Fruit fly (Drosophila melanogaster): ENCODE results near the gene CG33791.
A peak's percentile ranks its signal among the peaks of the same experiment; 100 is the strongest.

The CG33791 gene

dm6 chr3L:1602833-1603128 lies at the start of gene CG33791, which contains the start of gene CG18170:
Gene CG33791, plus strand, starts transcription at chr3L:1602954.
Gene CG18170, plus strand, starts transcription at chr3L:1602954.
- no peak for TF ChIP-seq CTCF (optimal IDR thresholded peaks at IDR 0.05)
- no peak for TF ChIP-seq CG8478 (optimal IDR thresholded peaks at IDR 0.05)

dm6 chr3L:1553193-1553592 lies 49.6 kb upstream of the CG33791 start, which contains the start of gene Pcyt2:
Gene Pcyt2, plus strand, starts transcription at chr3L:1553493.
- TF ChIP-seq CG8478 (optimal IDR thresholded peaks at IDR 0.05) (no peak), CTCF (optimal IDR thresholded peaks at IDR 0.05) (no peak)

- TF ChIP-seq CTCF (optimal IDR thresholded peaks at IDR 0.05), result no peak
- TF ChIP-seq CG8478 (optimal IDR thresholded peaks at IDR 0.05), result no peak
These were observed 44.5 kb upstream of the CG33791 start, which contains the start of the genes Pex10 and CG12099 for dm6 chr3L:1558178-1558788. Gene Pex10, plus strand, starts transcription at chr3L:1558228. Gene CG12099, minus strand, starts transcription at chr3L:1558484.

DNA sequence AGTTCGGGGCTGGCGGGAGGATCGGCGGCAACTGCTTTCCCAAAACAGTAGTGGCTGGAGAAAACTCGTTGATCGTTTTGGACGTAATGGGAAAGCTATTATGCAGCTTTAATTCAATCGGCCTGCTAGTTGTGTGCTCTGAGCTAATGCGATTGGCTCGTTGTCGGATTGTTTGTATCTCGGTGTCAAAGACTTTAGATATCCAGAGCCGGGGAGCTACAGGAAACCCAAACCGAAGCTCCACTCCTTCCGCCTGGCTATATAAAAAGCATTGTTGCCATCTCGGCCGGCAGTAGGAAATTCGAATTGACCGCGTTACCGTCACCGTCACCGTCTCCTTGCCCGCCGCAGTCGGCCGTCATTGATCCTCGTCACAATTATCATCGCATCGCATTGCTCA lies 37.7 kb upstream of the CG33791 start, which contains the start of gene CG12003:
Gene CG12003, plus strand, starts transcription at position 301 of the 400 bp plus-strand sequence.
- TF ChIP-seq CG8478 (optimal IDR thresholded peaks at IDR 0.05), result no peak
- no peak for TF ChIP-seq CTCF (optimal IDR thresholded peaks at IDR 0.05)

dm6 chr3L:1568225-1569161 lies 34.3 kb upstream of the CG33791 start, which contains the start of gene CG7879:
Gene CG7879, minus strand, starts transcription at chr3L:1568608.
- TF ChIP-seq CG8478 (optimal IDR thresholded peaks at IDR 0.05), result no peak

dm6 chr3L:1569162-1569965 lies 33.4 kb upstream of the CG33791 start, which contains the start of gene Tmep:
Gene Tmep, plus strand, starts transcription at chr3L:1569181.
- TF ChIP-seq CG8478 (optimal IDR thresholded peaks at IDR 0.05) (no peak), CTCF (optimal IDR thresholded peaks at IDR 0.05) (no peak)

DNA sequence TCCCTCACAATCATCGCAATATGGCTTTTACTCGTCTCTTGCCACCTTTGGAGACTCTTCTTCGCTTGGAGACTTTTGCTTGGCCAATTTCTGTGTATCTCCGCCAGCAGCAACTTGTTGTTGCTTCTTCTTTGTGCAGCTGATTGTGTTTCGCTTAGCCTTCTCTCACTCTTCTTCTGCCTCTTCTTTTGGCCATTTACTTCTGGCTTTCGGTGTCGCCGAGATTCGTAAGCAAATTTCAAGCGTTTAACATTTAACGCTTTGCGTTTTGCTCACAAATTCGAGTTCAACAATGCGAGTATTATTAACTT lies 32.8 kb upstream of the CG33791 start:
- TF ChIP-seq CG8478 (optimal IDR thresholded peaks at IDR 0.05) (no peak), CTCF (optimal IDR thresholded peaks at IDR 0.05) (no peak)

- TF ChIP-seq CG8478 (optimal IDR thresholded peaks at IDR 0.05) (no peak), CTCF (optimal IDR thresholded peaks at IDR 0.05) (no peak)
These were observed 31.7 kb upstream of the CG33791 start for dm6 chr3L:1571077-1571476.

DNA sequence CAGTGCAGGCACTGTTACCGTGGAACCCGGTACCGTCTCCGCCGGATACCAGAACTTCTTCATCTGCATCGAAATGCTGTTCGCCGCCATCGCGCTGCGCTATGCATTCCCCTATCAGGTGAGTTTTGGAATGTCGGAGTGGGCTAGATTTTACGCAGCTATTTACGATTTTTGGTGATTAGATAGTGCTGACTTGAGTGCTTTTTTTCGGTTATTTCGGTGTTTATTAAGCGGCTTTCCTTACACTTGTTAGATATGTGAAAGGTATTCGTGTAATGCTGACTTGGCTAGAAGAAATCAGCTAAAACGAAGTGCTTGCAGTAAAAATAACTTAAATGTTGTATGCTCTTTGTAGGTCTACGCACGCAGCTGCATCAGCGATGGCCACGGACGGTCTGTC lies 29.6 kb upstream of the CG33791 start:
- TF ChIP-seq CG8478 (optimal IDR thresholded peaks at IDR 0.05) (no peak), CTCF (optimal IDR thresholded peaks at IDR 0.05) (no peak)

- TF ChIP-seq CTCF (optimal IDR thresholded peaks at IDR 0.05) (no peak), CG8478 (optimal IDR thresholded peaks at IDR 0.05) (no peak)
These were observed 26.9 kb upstream of the CG33791 start for dm6 chr3L:1575731-1576376.

dm6 chr3L:1576489-1577106 lies 26.2 kb upstream of the CG33791 start, which contains the start of gene CG13917:
Gene CG13917, plus strand, starts transcription at chr3L:1576699.
- TF ChIP-seq CG8478 (optimal IDR thresholded peaks at IDR 0.05) (no peak), CTCF (optimal IDR thresholded peaks at IDR 0.05) (peak in 1 of 2 experiments; percentile 54)

dm6 chr3L:1577338-1577737 lies 25.4 kb upstream of the CG33791 start:
- TF ChIP-seq CTCF (optimal IDR thresholded peaks at IDR 0.05), result no peak
- TF ChIP-seq CG8478 (optimal IDR thresholded peaks at IDR 0.05), result no peak

- TF ChIP-seq CTCF (optimal IDR thresholded peaks at IDR 0.05) (peak in 1 of 2 experiments; percentile 48), CG8478 (optimal IDR thresholded peaks at IDR 0.05) (no peak)
These were observed 24.3 kb upstream of the CG33791 start for dm6 chr3L:1578391-1578948.

All from S2 (cell line).